Worm (Caenorhabditis elegans) whole organism, L1 larva: ENCODE measurements around the gene ZK563.2.

ENCODE experiments used
- ama-1 ChIP-seq: fragments of 150-350 bp; optimal IDR thresholded peaks from 2 replicates; lab custom pipeline; 2014
- pax-3 ChIP-seq: fragments of 200-800 bp; sonication (Bioruptor generic); optimal IDR thresholded peaks from 2 replicates; lab custom pipeline; 2018; ENCODE audit warnings: mild to moderate bottlenecking, missing genetic modification characterization, moderate library complexity, missing compliant biosample characterization

- TF ChIP-seq pax-3 (tag; lab: Kevin White, UChicago): no peak
- TF ChIP-seq ama-1 (lab: Kevin White, UChicago): no peak
Measured at ce11 chrX:3411565-3412022, 42.8 kb downstream of the ZK563.2 start, which contains the start of gene unc-78.
